Worm (Caenorhabditis elegans): Measurements from ENCODE around the gene eef-1B.1.

The eef-1B.1 gene

DNA sequence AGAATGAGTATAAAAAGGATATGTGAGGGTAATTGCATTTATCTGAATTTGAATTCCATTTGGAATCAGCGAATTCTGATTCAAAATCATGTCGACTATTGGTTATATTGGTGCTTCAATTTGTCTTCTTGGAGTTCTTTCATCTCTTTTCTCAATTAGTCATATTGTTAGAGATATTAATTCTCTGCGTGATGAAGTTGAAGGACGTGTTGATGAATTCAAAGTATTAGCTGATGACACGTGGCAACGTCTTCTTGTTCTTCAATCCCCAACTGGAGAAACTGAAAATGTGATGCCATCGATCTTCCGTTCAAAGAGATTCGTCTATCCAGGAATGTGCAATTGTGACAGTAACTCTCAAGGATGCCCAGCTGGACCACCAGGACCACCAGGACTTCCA is 24.4 kb downstream of the eef-1B.1 start, which contains the start of gene col-90:
Gene col-90, plus strand, starts transcription at position 37 of the 400 bp plus-strand sequence.
- no peak for TF ChIP-seq unc-62 (GFP tag; optimal IDR thresholded peaks at IDR 0.05)

ce11 chrIII:7947677-7948076 is 25.5 kb downstream of the eef-1B.1 start:
- TF ChIP-seq unc-62 (GFP tag; optimal IDR thresholded peaks at IDR 0.05), result no peak

- TF ChIP-seq unc-62 (GFP tag; optimal IDR thresholded peaks at IDR 0.05), result no peak
Measured at ce11 chrIII:7946968-7947491, 26.2 kb downstream of the eef-1B.1 start, which contains the start of gene gsto-1. gsto-1 (minus strand) TSS chrIII:7947018.

DNA sequence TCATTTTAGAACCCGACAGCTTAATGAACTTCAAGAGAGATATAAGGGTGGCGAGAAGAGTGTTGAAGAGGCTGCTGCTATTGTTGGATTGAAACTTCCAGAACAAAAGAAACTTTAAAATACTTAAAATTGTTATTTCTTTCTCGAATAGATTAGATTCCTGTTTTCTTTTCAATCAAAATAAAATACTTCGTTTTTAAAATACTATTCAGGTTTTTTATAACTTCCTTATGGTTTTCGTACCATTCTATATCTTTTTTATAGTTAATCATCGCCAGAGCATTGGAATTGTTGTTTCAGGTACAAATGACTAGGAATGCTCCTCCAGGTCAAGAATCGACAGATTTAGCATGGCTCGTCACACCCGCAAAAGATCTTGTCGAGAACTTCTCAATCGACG is 31.8 kb downstream of the eef-1B.1 start, which contains the start of gene kle-2:
Gene kle-2, plus strand, starts transcription at position 301 of the 400 bp plus-strand sequence.
- TF ChIP-seq unc-62 (GFP tag; optimal IDR thresholded peaks at IDR 0.05), result no peak

DNA sequence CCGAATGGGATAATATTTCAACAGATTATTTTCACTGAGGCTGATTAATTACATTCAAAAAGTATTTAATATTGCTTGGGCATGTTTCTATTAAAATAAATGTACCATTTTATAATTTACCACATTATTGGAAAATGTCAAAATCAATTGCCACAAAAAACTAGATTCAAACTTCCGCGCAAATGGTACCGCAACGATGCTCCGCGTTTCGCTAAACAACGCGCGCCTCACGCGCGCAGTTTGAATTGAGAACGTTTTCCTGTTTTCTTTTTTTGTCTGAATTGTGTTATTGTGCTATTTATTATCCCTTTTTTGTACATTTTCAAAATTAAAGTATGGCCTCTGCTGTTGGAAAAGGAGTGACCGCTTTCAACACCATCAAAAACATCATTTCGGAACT is 32.4 kb downstream of the eef-1B.1 start, which contains the start of gene C29E4.12:
Gene C29E4.12, plus strand, starts transcription at position 333 of the 400 bp plus-strand sequence.
- no peak for TF ChIP-seq unc-62 (GFP tag; optimal IDR thresholded peaks at IDR 0.05)

ce11 chrIII:7937548-7937947 is 35.6 kb downstream of the eef-1B.1 start, which contains the start of gene C29E4.10:
C29E4.10 (plus strand) TSS chrIII:7937848.
- TF ChIP-seq unc-62 (GFP tag; optimal IDR thresholded peaks at IDR 0.05), result no peak

ce11 chrIII:7933235-7933634 is 40.0 kb downstream of the eef-1B.1 start, which contains the start of gene ran-2:
ran-2 (plus strand) TSS chrIII:7933535.
- no peak for TF ChIP-seq unc-62 (GFP tag; optimal IDR thresholded peaks at IDR 0.05)

DNA sequence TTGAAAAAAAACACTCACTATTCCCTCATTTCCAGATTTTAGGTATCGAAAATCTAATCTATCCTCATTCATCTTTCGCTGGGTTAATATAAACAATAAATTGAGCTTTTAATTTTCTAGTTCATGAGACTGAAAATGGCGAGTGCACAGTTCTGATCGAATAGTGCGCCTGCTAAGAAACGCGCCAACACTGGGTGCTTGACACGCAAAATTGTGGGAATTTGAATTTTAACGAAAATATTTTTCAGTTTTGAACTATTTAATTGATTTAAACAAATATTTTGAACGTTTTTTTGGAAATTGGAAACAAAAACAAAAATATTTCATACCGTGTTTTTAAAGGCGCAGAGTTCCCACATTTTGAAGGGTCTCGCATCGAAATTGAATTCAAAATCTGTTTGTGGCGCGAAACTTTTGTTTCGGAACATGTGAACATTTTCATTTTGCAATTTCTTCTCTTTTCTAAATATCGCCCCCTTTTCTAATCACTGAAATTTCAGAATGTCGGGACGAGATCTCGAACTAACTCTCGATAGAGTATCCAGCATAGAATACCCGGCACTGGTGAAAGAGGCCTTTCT is 44.5 kb downstream of the eef-1B.1 start, which contains the start of the genes C29E4.13 and npp-15:
Gene C29E4.13, minus strand, starts transcription at position 169 of the 581 bp plus-strand sequence.
Gene npp-15, plus strand, starts transcription at position 495 of the 581 bp plus-strand sequence.
- TF ChIP-seq unc-62 (GFP tag; optimal IDR thresholded peaks at IDR 0.05), result no peak

DNA sequence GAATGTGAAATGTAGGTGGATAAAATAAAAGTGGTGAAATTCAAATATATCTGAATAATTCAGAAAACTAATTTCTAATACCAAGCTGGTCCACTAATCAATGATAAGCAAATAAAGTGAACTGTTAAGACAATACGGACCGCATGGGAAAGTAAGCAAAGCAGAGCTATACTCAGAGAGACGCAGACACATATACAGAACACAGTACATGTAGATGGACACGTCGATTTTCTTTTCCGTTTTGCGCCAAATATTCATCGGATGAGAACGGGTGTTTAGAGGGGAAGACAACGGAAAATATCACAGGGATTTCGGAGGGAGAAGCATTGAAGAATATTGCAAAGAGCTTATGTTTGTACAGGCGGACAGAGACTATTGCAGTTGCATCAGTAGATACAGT is 47.2 kb downstream of the eef-1B.1 start:
- no peak for TF ChIP-seq unc-62 (GFP tag; optimal IDR thresholded peaks at IDR 0.05)

ce11 chrIII:7924821-7925220 is 48.4 kb downstream of the eef-1B.1 start, which contains the start of gene tag-250:
tag-250 (minus strand) TSS chrIII:7924921.
- TF ChIP-seq unc-62 (GFP tag; optimal IDR thresholded peaks at IDR 0.05), result no peak

Data from whole organism, dauer.